Fruit fly (Drosophila melanogaster) whole organism, embryonic: ENCODE results near the gene Hand.

Experiments
- Aef1 ChIP-seq: fragments of 200-800 bp; sonication (Bioruptor generic); IDR thresholded peaks from 3 replicates; pipeline ENCODE4 v1.3.6; 2022; ENCODE audit warnings: missing biosample characterization, missing genetic modification characterization
- B-H2 ChIP-seq: fragments of 200-800 bp; sonication (Bioruptor generic); optimal IDR thresholded peaks from 2 replicates; lab custom pipeline; 2018; ENCODE audit warnings: missing biosample characterization, mild to moderate bottlenecking, missing genetic modification characterization
- CG10565 ChIP-seq: fragments of 200-800 bp; sonication (Bioruptor generic); optimal IDR thresholded peaks from 3 replicates; lab custom pipeline; 2016; ENCODE audit warnings: missing biosample characterization, mild to moderate bottlenecking, missing genetic modification characterization
- CG11456 ChIP-seq: fragments of 200-800 bp; sonication (Bioruptor generic); IDR thresholded peaks from 3 replicates; pipeline ENCODE4 v1.3.6; 2022; ENCODE audit warnings: missing biosample characterization, missing genetic modification characterization
- CG12219 ChIP-seq: fragments of 200-800 bp; sonication (Bioruptor generic); optimal IDR thresholded peaks from 3 replicates; lab custom pipeline; 2018; ENCODE audit warnings: missing biosample characterization, mild to moderate bottlenecking, missing genetic modification characterization
- CG13123 ChIP-seq: fragments of 200-800 bp; sonication (Bioruptor generic); optimal IDR thresholded peaks from 2 replicates; lab custom pipeline; 2016; ENCODE audit warnings: missing biosample characterization, missing genetic modification characterization
- CG14014 ChIP-seq: fragments of 200-800 bp; sonication (Bioruptor generic); IDR thresholded peaks from 2 replicates; pipeline ENCODE4 v1.3.6; 2022; ENCODE audit warnings: missing biosample characterization, missing genetic modification characterization
- CG14441 ChIP-seq: fragments of 200-800 bp; sonication (Bioruptor generic); IDR thresholded peaks from 2 replicates; pipeline ENCODE4 v1.3.6; 2022; ENCODE audit warnings: missing biosample characterization, missing genetic modification characterization
- CG17385 ChIP-seq: fragments of 200-800 bp; sonication (Bioruptor generic); optimal IDR thresholded peaks from 3 replicates; lab custom pipeline; 2018; ENCODE audit warnings: missing biosample characterization, mild to moderate bottlenecking, missing genetic modification characterization
- CG18619 ChIP-seq: fragments of 200-800 bp; sonication (Bioruptor generic); optimal IDR thresholded peaks from 3 replicates; lab custom pipeline; 2017; ENCODE audit warnings: missing biosample characterization, mild to moderate bottlenecking, missing genetic modification characterization
- CG18764 ChIP-seq: fragments of 200-800 bp; sonication (Bioruptor generic); optimal IDR thresholded peaks from 3 replicates; lab custom pipeline; 2016; ENCODE audit warnings: missing biosample characterization, missing genetic modification characterization
- CG2889 ChIP-seq: fragments of 200-800 bp; sonication (Bioruptor generic); IDR thresholded peaks from 3 replicates; pipeline ENCODE4 v1.3.6; 2022; ENCODE audit warnings: missing biosample characterization, missing genetic modification characterization
- CG32767 ChIP-seq: fragments of 200-800 bp; sonication (Bioruptor generic); IDR thresholded peaks from 2 replicates; pipeline ENCODE4 v1.3.6; 2022; ENCODE audit warnings: missing biosample characterization, missing genetic modification characterization
- CG34224 ChIP-seq: fragments of 200-800 bp; sonication (Bioruptor generic); IDR thresholded peaks from 3 replicates; pipeline ENCODE4 v1.3.6; 2022; ENCODE audit warnings: missing biosample characterization, missing genetic modification characterization; ENCODE audit not compliant: partially characterized antibody
- CG5180 ChIP-seq: fragments of 200-800 bp; sonication (Bioruptor generic); optimal IDR thresholded peaks from 3 replicates; lab custom pipeline; 2017; ENCODE audit warnings: missing biosample characterization, missing genetic modification characterization, mild to moderate bottlenecking, moderate library complexity, missing genetic modification reagents
- CG7556 ChIP-seq: fragments of 200-800 bp; sonication (Bioruptor generic); optimal IDR thresholded peaks from 2 replicates; lab custom pipeline; 2017; ENCODE audit warnings: missing biosample characterization, mild to moderate bottlenecking, missing genetic modification characterization
- CTCF ChIP-seq: fragments of 200-800 bp; sonication (Bioruptor generic); optimal IDR thresholded peaks from 2 replicates; lab custom pipeline; 2017; ENCODE audit warnings: missing biosample characterization, mild to moderate bottlenecking, missing genetic modification characterization, moderate library complexity
- CrebB ChIP-seq: fragments of 200-800 bp; sonication (Bioruptor generic); optimal IDR thresholded peaks from 3 replicates; lab custom pipeline; 2018; ENCODE audit warnings: missing biosample characterization, mild to moderate bottlenecking, missing genetic modification characterization
- D ChIP-seq, 2 experiments: fragments of 200-800 bp in 1 of 2; fragments of >200 bp in 1 of 2; sonication (Bioruptor generic) in 1 of 2; optimal IDR thresholded peaks; 2 replicates in 1 of 2; 3 replicates in 1 of 2; lab custom pipeline; 2017; ENCODE audit warnings: mild to moderate bottlenecking in 1 of 2, missing biosample characterization in 1 of 2, missing genetic modification characterization in 1 of 2, missing genetic modification reagents in 1 of 2
- Dek ChIP-seq: fragments of 200-800 bp; sonication (Bioruptor generic); optimal IDR thresholded peaks from 3 replicates; lab custom pipeline; 2019; ENCODE audit warnings: missing biosample characterization, mild to moderate bottlenecking, missing genetic modification characterization, moderate library complexity
- Dip2 ChIP-seq: fragments of 200-800 bp; sonication (Bioruptor generic); IDR thresholded peaks from 2 replicates; pipeline ENCODE4 v1.3.6; 2022; ENCODE audit warnings: missing biosample characterization, missing genetic modification characterization
- Hand ChIP-seq: fragments of 200-800 bp; sonication (Bioruptor generic); optimal IDR thresholded peaks from 2 replicates; lab custom pipeline; 2017; ENCODE audit warnings: mild to moderate bottlenecking, missing biosample characterization, missing genetic modification reagents, missing genetic modification characterization
- Hmx ChIP-seq: fragments of 200-800 bp; sonication (Bioruptor generic); optimal IDR thresholded peaks from 2 replicates; lab custom pipeline; 2016; ENCODE audit warnings: missing biosample characterization, missing genetic modification characterization
- Hr39 ChIP-seq: fragments of >200 bp; optimal IDR thresholded peaks from 2 replicates; lab custom pipeline; 2017
- Max ChIP-seq: fragments of 200-800 bp; sonication (Bioruptor generic); optimal IDR thresholded peaks from 2 replicates; lab custom pipeline; 2016; ENCODE audit warnings: missing biosample characterization, mild to moderate bottlenecking, missing genetic modification characterization
- NC2α ChIP-seq: fragments of 200-800 bp; sonication (Bioruptor generic); optimal IDR thresholded peaks from 2 replicates; lab custom pipeline; 2016; ENCODE audit warnings: missing biosample characterization, missing genetic modification characterization
- Scr ChIP-seq: fragments of 200-800 bp; sonication (Bioruptor generic); IDR thresholded peaks from 2 replicates; pipeline ENCODE4 v1.3.6; 2022; ENCODE audit warnings: missing biosample characterization, missing genetic modification characterization; ENCODE audit not compliant: partially characterized antibody
- Sry-β ChIP-seq: fragments of 200-800 bp; sonication (Bioruptor generic); optimal IDR thresholded peaks from 2 replicates; lab custom pipeline; 2018; ENCODE audit warnings: missing biosample characterization, mild to moderate bottlenecking, missing genetic modification characterization, moderate library complexity
- Trl ChIP-seq, 3 experiments: fragments of >200 bp in 2 of 3; fragments of 200-800 bp in 1 of 3; sonication (Bioruptor generic) in 1 of 3; optimal IDR thresholded peaks; 2 replicates in 1 of 3; 3 replicates in 2 of 3; lab custom pipeline; 2016 to 2017; ENCODE audit warnings: missing biosample characterization in 1 of 3, missing genetic modification characterization in 1 of 3
- abd-A ChIP-seq: fragments of 200-800 bp; sonication (Bioruptor generic); optimal IDR thresholded peaks from 3 replicates; lab custom pipeline; 2019; ENCODE audit warnings: missing biosample characterization, mild to moderate bottlenecking, missing genetic modification characterization, moderate library complexity
- bab2 ChIP-seq: fragments of 200-800 bp; sonication (Bioruptor generic); optimal IDR thresholded peaks from 2 replicates; lab custom pipeline; 2016; ENCODE audit warnings: missing biosample characterization, missing genetic modification characterization
- br ChIP-seq: fragments of >200 bp; optimal IDR thresholded peaks from 2 replicates; lab custom pipeline; 2017
- chn ChIP-seq: fragments of 200-800 bp; sonication (Bioruptor generic); optimal IDR thresholded peaks from 2 replicates; lab custom pipeline; 2016; ENCODE audit warnings: missing biosample characterization, missing genetic modification characterization
- ci ChIP-seq: fragments of 200-800 bp; sonication (Bioruptor generic); IDR thresholded peaks from 3 replicates; pipeline ENCODE4 v1.3.6; 2022; ENCODE audit warnings: missing biosample characterization, missing genetic modification characterization
- fu2 ChIP-seq: fragments of 200-800 bp; sonication (Bioruptor generic); optimal IDR thresholded peaks from 2 replicates; lab custom pipeline; 2016; ENCODE audit warnings: missing biosample characterization, missing genetic modification characterization
- gfzf ChIP-seq: fragments of 200-800 bp; sonication (Bioruptor generic); optimal IDR thresholded peaks from 2 replicates; lab custom pipeline; 2016; ENCODE audit warnings: missing biosample characterization, mild to moderate bottlenecking, missing genetic modification characterization, moderate library complexity
- h ChIP-seq: fragments of >200 bp; optimal IDR thresholded peaks from 2 replicates; lab custom pipeline; 2017
- hkb ChIP-seq, 2 experiments: fragments of 200-800 bp in 1 of 2; fragments of >200 bp in 1 of 2; sonication (Bioruptor generic) in 1 of 2; IDR thresholded peaks in 1 of 2; optimal IDR thresholded peaks in 1 of 2; 2 replicates each; pipeline versions ENCODE4 v1.3.6 to Lab custom; 2017 to 2022; ENCODE audit warnings: missing biosample characterization in 1 of 2, missing genetic modification characterization in 1 of 2
- knrl ChIP-seq: fragments of 200-800 bp; sonication (Bioruptor generic); IDR thresholded peaks from 3 replicates; pipeline ENCODE4 v1.3.6; 2022; ENCODE audit warnings: missing biosample characterization, missing genetic modification characterization; ENCODE audit not compliant: partially characterized antibody
- mirr ChIP-seq: fragments of 200-800 bp; sonication (Bioruptor generic); optimal IDR thresholded peaks from 3 replicates; lab custom pipeline; 2018; ENCODE audit warnings: missing biosample characterization, mild to moderate bottlenecking, missing genetic modification characterization
- pita ChIP-seq: fragments of 200-800 bp; sonication (Bioruptor generic); optimal IDR thresholded peaks from 2 replicates; lab custom pipeline; 2017; ENCODE audit warnings: missing biosample characterization, mild to moderate bottlenecking, missing genetic modification characterization
- sc ChIP-seq, 3 experiments: fragments of >200 bp in 2 of 3; fragments of 200-800 bp in 1 of 3; sonication (Bioruptor generic) in 1 of 3; optimal IDR thresholded peaks; 2 replicates in 2 of 3; 3 replicates in 1 of 3; lab custom pipeline; 2017; ENCODE audit warnings: mild to moderate bottlenecking in 1 of 3, missing biosample characterization in 1 of 3, missing genetic modification characterization in 1 of 3, missing genetic modification reagents in 1 of 3
- scrt ChIP-seq: fragments of 200-800 bp; sonication (Bioruptor generic); optimal IDR thresholded peaks from 2 replicates; lab custom pipeline; 2018; ENCODE audit warnings: missing biosample characterization, mild to moderate bottlenecking, missing genetic modification characterization, moderate library complexity
- slbo ChIP-seq: fragments of 200-800 bp; sonication (Bioruptor generic); IDR thresholded peaks from 2 replicates; pipeline ENCODE4 v1.3.6; 2022; ENCODE audit warnings: missing biosample characterization, missing genetic modification characterization
- stwl ChIP-seq: fragments of 200-800 bp; sonication (Bioruptor generic); optimal IDR thresholded peaks from 3 replicates; lab custom pipeline; 2018; ENCODE audit warnings: missing biosample characterization, mild to moderate bottlenecking, missing genetic modification characterization, moderate library complexity
- sug ChIP-seq: fragments of 200-800 bp; optimal IDR thresholded peaks from 2 replicates; lab custom pipeline; 2019; ENCODE audit warnings: missing biosample characterization, mild to moderate bottlenecking, missing genetic modification characterization, moderate library complexity
- toy ChIP-seq: fragments of 200-800 bp; sonication (Bioruptor generic); IDR thresholded peaks from 2 replicates; pipeline ENCODE4 v1.3.6; 2022; ENCODE audit warnings: missing biosample characterization, missing genetic modification characterization
- tup ChIP-seq: fragments of 200-800 bp; sonication (Bioruptor generic); optimal IDR thresholded peaks from 2 replicates; lab custom pipeline; 2016; ENCODE audit warnings: missing biosample characterization, mild to moderate bottlenecking, missing genetic modification characterization, moderate library complexity
- yki ChIP-seq: fragments of >200 bp; optimal IDR thresholded peaks from 3 replicates; lab custom pipeline; 2018

The Hand gene

dm6 chr2L:10260750-10261493, 34.3 kb downstream of the Hand start, which contains the start of gene Pten (continued):
- TF ChIP-seq CG18764 (peak; percentile 100), hkb (optimal IDR thresholded peaks at IDR 0.05; lab: Kevin White, UChicago) (no peak), hkb (GFP tag; IDR thresholded peaks at IDR 0.05; lab: Robert Waterston, UW) (peak; percentile 59; the same call in 1 of the 2 replicates), Scr (peak; percentile 89), CG12219 (peak; percentile 27), Aef1 (GFP tag; lab: Robert Waterston, UW) (no peak; the same call in 2 of the 3 replicates), tup (GFP tag; lab: Kevin White, UChicago) (no peak), gfzf (GFP tag; lab: Kevin White, UChicago) (peak; percentile 10), h (no peak), Trl (optimal IDR thresholded peaks at IDR 0.05; lab: Kevin White, UChicago) (no peak), Trl (GFP tag; optimal IDR thresholded peaks at IDR 0.05; lab: Kevin White, UChicago) (peak; percentile 78), sug (peak; percentile 57), CG14014 (GFP tag; lab: Robert Waterston, UW) (peak; percentile 61; the same call in 1 of the 2 replicates), Hand (no peak), Dip2 (GFP tag; lab: Robert Waterston, UW) (no peak), sc (optimal IDR thresholded peaks at IDR 0.05; lab: Kevin White, UChicago) (no peak), sc (GFP tag; optimal IDR thresholded peaks at IDR 0.05; lab: Kevin White, UChicago) (peak; percentile 9), stwl (tag; lab: Kevin White, UChicago) (peak; percentile 60), Hmx (peak; percentile 41), CG10565 (peak; percentile 69), abd-A (tag; lab: Kevin White, UChicago) (no peak), toy (GFP tag; lab: Robert Waterston, UW) (no peak), pita (GFP tag; lab: Kevin White, UChicago) (no peak), slbo (GFP tag; lab: Robert Waterston, UW) (peak; percentile 51), yki (no peak), mirr (GFP tag; lab: Kevin White, UChicago) (no peak), CG5180 (no peak), br (lab: Kevin White, UChicago) (no peak), CG14441 (GFP tag; lab: Robert Waterston, UW) (no peak), CrebB (tag; lab: Kevin White, UChicago) (no peak), Dek (tag; lab: Kevin White, UChicago) (no peak), CG11456 (GFP tag; lab: Robert Waterston, UW) (no peak), Sry-β (peak; percentile 11), Hr39 (no peak), D (optimal IDR thresholded peaks at IDR 0.05; lab: Kevin White, UChicago) (no peak), D (GFP tag; optimal IDR thresholded peaks at IDR 0.05; lab: Kevin White, UChicago) (peak; percentile 65), CG2889 (GFP tag; lab: Robert Waterston, UW) (no peak), fu2 (GFP tag; lab: Kevin White, UChicago) (peak; percentile 61), NC2α (GFP tag; lab: Kevin White, UChicago) (peak; percentile 31), CG17385 (peak; percentile 44), CG7556 (GFP tag; lab: Kevin White, UChicago) (peak; percentile 61), Max (GFP tag; lab: Kevin White, UChicago) (peak; percentile 79), ci (GFP tag; lab: Robert Waterston, UW) (peak; percentile 73; the same call in 1 of the 3 replicates), CG32767 (peak; percentile 78), CG13123 (GFP tag; lab: Kevin White, UChicago) (no peak), chn (GFP tag; lab: Kevin White, UChicago) (peak; percentile 73), B-H2 (GFP tag; lab: Kevin White, UChicago) (peak; percentile 30), CTCF (peak; percentile 4), knrl (GFP tag; lab: Robert Waterston, UW) (peak; percentile 87), CG34224 (GFP tag; lab: Robert Waterston, UW) (peak; percentile 80), CG18619 (GFP tag; lab: Kevin White, UChicago) (no peak), scrt (GFP tag; lab: Kevin White, UChicago) (peak; percentile 80), bab2 (GFP tag; lab: Kevin White, UChicago) (peak; percentile 61)
